Worm (Caenorhabditis elegans): Measurements from ENCODE around the gene ZC239.22.
"Not testable (repeated sequence)": the region's sequence is repeated elsewhere in the genome, so short reads cannot be mapped to it uniquely, and the experiment has no call there.

ZC239.22 gene

DNA sequence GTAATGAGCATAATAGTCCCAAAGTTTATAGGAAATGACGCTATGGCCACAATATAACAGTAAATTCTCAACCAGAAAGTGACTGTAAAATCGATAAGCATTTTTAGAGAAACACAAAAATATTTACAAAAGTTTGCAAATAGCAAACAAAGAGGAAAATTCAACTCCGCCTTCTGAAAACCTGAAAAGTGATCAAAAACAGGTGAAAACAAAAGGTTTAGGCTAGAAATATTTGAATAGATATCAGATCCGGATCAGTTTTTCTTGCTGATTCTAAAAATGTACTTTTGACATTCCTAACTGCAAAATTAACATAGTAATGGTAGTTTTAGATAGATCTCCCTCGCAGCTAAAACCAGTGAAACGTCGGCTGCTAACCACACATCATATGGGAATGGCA, 21.6 kb downstream of the ZC239.22 start, which contains the start of gene sri-51:
Gene sri-51, minus strand, starts transcription at position 101 of the 400 bp plus-strand sequence.
- TF ChIP-seq nhr-129 (tag; optimal IDR thresholded peaks at IDR 0.05): no peak
- no peak for TF ChIP-seq nhr-12 (tag; optimal IDR thresholded peaks at IDR 0.05)
- TF ChIP-seq sma-3 (GFP tag; optimal IDR thresholded peaks at IDR 0.05): no peak
- no peak for TF ChIP-seq elt-3 (tag; optimal IDR thresholded peaks at IDR 0.05)
- no peak for TF ChIP-seq nhr-11 (tag; optimal IDR thresholded peaks at IDR 0.05)
- TF ChIP-seq zag-1 (tag; optimal IDR thresholded peaks at IDR 0.05): no peak
- TF ChIP-seq lin-39 (tag; optimal IDR thresholded peaks at IDR 0.05): no peak
- no peak for TF ChIP-seq skn-1 (tag; optimal IDR thresholded peaks at IDR 0.05)
- no peak for TF ChIP-seq ztf-4 (tag; optimal IDR thresholded peaks at IDR 0.05)
- no peak for TF ChIP-seq lin-11 (tag; optimal IDR thresholded peaks at IDR 0.05)
- no peak for TF ChIP-seq fos-1 (tag; optimal IDR thresholded peaks at IDR 0.05)
- TF ChIP-seq peb-1 (tag; optimal IDR thresholded peaks at IDR 0.05): no peak
- TF ChIP-seq lsy-2 (tag; optimal IDR thresholded peaks at IDR 0.05): no peak
- no peak for TF ChIP-seq crh-2 (tag; optimal IDR thresholded peaks at IDR 0.05)
- TF ChIP-seq nhr-6 (tag; optimal IDR thresholded peaks at IDR 0.05): no peak
- no peak for TF ChIP-seq nhr-21 (tag; optimal IDR thresholded peaks at IDR 0.05)
- TF ChIP-seq elt-1 (tag; optimal IDR thresholded peaks at IDR 0.05): no peak
- no peak for TF ChIP-seq nhr-77 (tag; optimal IDR thresholded peaks at IDR 0.05)
- TF ChIP-seq mdl-1 (tag; optimal IDR thresholded peaks at IDR 0.05): no peak
- no peak for TF ChIP-seq C34F6.9 (tag; optimal IDR thresholded peaks at IDR 0.05)

DNA sequence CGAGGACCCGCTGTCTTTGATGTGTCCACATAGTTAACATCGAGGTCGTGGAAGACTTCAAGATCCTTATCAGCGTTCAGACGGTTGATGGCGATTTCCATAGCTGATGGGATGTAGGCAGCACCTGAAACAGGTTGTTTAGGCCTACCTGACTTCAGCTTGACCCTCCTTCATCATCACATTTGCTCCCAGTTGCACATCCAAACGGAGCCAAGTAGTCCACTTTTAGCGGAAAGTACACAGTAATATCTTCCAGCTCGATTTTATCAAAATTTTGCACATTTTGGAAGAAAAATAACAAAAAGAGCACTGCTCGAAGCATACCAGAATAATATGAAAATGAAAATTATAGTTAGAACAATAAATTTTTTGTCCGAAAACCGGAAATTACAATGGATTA, 23.7 kb downstream of the ZC239.22 start, which contains the start of gene gcy-15:
Gene gcy-15, minus strand, starts transcription at position 101 of the 400 bp plus-strand sequence.
- TF ChIP-seq nhr-25 (tag; optimal IDR thresholded peaks at IDR 0.05): no peak
- no peak for TF ChIP-seq ceh-16 (tag; optimal IDR thresholded peaks at IDR 0.05)
- no peak for TF ChIP-seq nhr-237 (tag; optimal IDR thresholded peaks at IDR 0.05)
- TF ChIP-seq lin-11 (tag; optimal IDR thresholded peaks at IDR 0.05): no peak
- TF ChIP-seq F13H6.1 (tag; optimal IDR thresholded peaks at IDR 0.05): no peak
- TF ChIP-seq sma-3 (GFP tag; optimal IDR thresholded peaks at IDR 0.05): no peak
- TF ChIP-seq alr-1 (tag; optimal IDR thresholded peaks at IDR 0.05): no peak
- TF ChIP-seq ama-1 (optimal IDR thresholded peaks at IDR 0.05): no peak
- no peak for TF ChIP-seq nhr-129 (tag; optimal IDR thresholded peaks at IDR 0.05)
- TF ChIP-seq gmeb-1 (tag; optimal IDR thresholded peaks at IDR 0.05): no peak
- no peak for TF ChIP-seq lsy-2 (tag; optimal IDR thresholded peaks at IDR 0.05)
- TF ChIP-seq elt-3 (tag; optimal IDR thresholded peaks at IDR 0.05): no peak
- TF ChIP-seq R02D3.7 (tag; optimal IDR thresholded peaks at IDR 0.05): no peak
- no peak for TF ChIP-seq ztf-4 (tag; optimal IDR thresholded peaks at IDR 0.05)
- no peak for TF ChIP-seq C34F6.9 (tag; optimal IDR thresholded peaks at IDR 0.05)
- TF ChIP-seq unc-39 (tag; optimal IDR thresholded peaks at IDR 0.05): no peak
- no peak for TF ChIP-seq sem-4 (tag; optimal IDR thresholded peaks at IDR 0.05)

DNA sequence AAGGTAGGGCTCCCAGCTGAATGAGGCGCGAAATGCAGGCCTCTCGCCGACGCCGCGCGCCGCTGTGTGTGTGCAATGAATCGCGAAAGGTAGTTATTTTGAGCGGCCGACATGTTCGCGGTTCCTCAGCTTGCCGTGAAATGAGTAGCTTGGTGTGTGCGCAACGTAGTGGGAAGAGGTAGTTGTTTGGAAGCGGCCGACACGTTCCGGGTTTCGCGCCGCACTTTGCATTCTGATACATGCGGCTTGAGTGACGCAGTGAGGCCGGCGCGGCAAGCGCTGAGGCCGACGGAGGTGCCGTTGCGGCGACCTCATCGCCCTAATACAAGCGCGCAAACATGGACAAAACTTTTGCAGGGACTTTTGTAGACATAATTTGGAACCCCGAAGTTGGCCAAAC, 24.9 kb downstream of the ZC239.22 start:
- TF ChIP-seq ceh-82 (tag; optimal IDR thresholded peaks at IDR 0.05) (no peak), Y55F3AM.14 (GFP tag; optimal IDR thresholded peaks at IDR 0.05) (no peak), nhr-77 (tag; optimal IDR thresholded peaks at IDR 0.05) (no peak), nhr-21 (tag; optimal IDR thresholded peaks at IDR 0.05) (no peak), mdl-1 (tag; optimal IDR thresholded peaks at IDR 0.05) (no peak), lin-39 (tag; optimal IDR thresholded peaks at IDR 0.05) (no peak), zag-1 (tag; optimal IDR thresholded peaks at IDR 0.05) (no peak), sma-9 (GFP tag; optimal IDR thresholded peaks at IDR 0.05) (no peak), sma-9 (tag; optimal IDR thresholded peaks at IDR 0.05) (no peak), alr-1 (tag; optimal IDR thresholded peaks at IDR 0.05) (no peak), lsy-2 (tag; optimal IDR thresholded peaks at IDR 0.05) (no peak), ama-1 (optimal IDR thresholded peaks at IDR 0.05) (no peak), nhr-11 (tag; optimal IDR thresholded peaks at IDR 0.05) (no peak)

DNA sequence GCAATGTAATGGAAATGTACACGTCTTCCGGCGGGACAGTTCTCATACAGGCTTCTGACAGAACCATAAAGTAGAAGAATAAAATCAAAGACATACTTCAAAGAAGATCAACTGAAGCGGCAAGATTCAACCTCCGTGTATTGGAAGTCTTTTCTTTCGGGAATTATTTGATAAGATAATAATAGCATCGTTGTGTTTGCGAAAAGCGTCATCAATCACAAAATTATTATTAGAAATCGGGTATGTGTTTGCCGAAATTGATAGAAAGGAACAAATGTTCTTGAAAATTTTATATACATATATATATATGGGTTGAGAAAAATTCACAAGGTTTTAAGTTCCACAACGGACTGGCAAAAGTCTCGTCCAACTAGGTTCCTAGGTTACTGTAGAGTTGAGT, 29.1 kb downstream of the ZC239.22 start, which contains the start of gene Y27F2A.9:
Gene Y27F2A.9, minus strand, starts transcription at position 101 of the 400 bp plus-strand sequence.
- TF ChIP-seq nhr-25 (tag; optimal IDR thresholded peaks at IDR 0.05); ztf-4 (tag; optimal IDR thresholded peaks at IDR 0.05); lin-13 (GFP tag; optimal IDR thresholded peaks at IDR 0.05): not testable (repeated sequence)

DNA sequence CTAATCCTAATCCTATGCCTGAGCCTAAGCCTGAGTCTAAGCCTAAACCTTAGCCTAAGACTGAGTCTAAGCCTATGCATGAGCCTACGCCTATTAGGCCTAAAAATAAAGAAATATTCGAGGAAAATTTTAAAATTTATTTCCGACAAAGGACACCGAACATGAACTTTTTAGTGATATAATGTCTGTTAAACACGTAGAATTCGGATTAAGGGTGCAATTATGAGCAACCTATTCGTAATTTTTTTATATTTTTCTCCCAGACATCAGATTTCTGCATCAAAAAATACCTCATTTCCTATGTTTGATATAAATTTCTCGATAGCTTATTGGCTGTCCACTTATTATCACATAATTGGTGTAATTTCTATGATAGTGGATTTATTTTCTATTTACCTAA, 31.6 kb downstream of the ZC239.22 start, which contains the start of gene Y27F2A.11:
Gene Y27F2A.11, plus strand, starts transcription at position 301 of the 400 bp plus-strand sequence.
- not testable (repeated sequence) for TF ChIP-seq ZK546.5 (tag; optimal IDR thresholded peaks at IDR 0.05); mbf-1 (tag; optimal IDR thresholded peaks at IDR 0.05); sma-9 (GFP tag; optimal IDR thresholded peaks at IDR 0.05); sma-9 (tag; optimal IDR thresholded peaks at IDR 0.05)
